Worm (Caenorhabditis elegans) whole organism, late embryonic: ENCODE results near the gene srx-120.

Experiments used
- F13H6.1 ChIP-seq: sonication (generic microtip); optimal IDR thresholded peaks from 2 replicates; lab custom pipeline; 2016; ENCODE audit warnings: missing genetic modification characterization, missing compliant biosample characterization
- K02D7.2 ChIP-seq: sonication (generic microtip); optimal IDR thresholded peaks from 2 replicates; lab custom pipeline; 2017; ENCODE audit warnings: mild to moderate bottlenecking, missing genetic modification characterization, missing compliant biosample characterization
- K09A11.1 ChIP-seq: sonication (generic microtip); optimal IDR thresholded peaks from 2 replicates; lab custom pipeline; 2017; ENCODE audit warnings: antibody characterized with exemption, mild to moderate bottlenecking, missing genetic modification characterization, missing compliant biosample characterization; ENCODE audit not compliant: insufficient read depth
- ceh-48 ChIP-seq: sonication (generic microtip); optimal IDR thresholded peaks from 2 replicates; lab custom pipeline; 2016; ENCODE audit warnings: missing genetic modification characterization, inconsistent platforms, missing compliant biosample characterization
- ceh-9 ChIP-seq: sonication (generic microtip); optimal IDR thresholded peaks from 2 replicates; lab custom pipeline; 2016; ENCODE audit warnings: mild to moderate bottlenecking, missing genetic modification characterization, inconsistent platforms, missing compliant biosample characterization
- ets-4 ChIP-seq: sonication (generic microtip); optimal IDR thresholded peaks from 2 replicates; lab custom pipeline; 2016; ENCODE audit warnings: missing genetic modification characterization, missing compliant biosample characterization
- fkh-10 ChIP-seq: fragments of 150-350 bp; optimal IDR thresholded peaks from 2 replicates; lab custom pipeline; 2014; ENCODE audit warnings: missing biosample characterization, missing genetic modification reagents, missing genetic modification characterization
- fkh-6 ChIP-seq: sonication (generic microtip); optimal IDR thresholded peaks from 2 replicates; lab custom pipeline; 2016; ENCODE audit warnings: missing genetic modification characterization, missing compliant biosample characterization
- lim-6 ChIP-seq: sonication (generic microtip); optimal IDR thresholded peaks from 2 replicates; lab custom pipeline; 2016; ENCODE audit warnings: missing genetic modification characterization, missing compliant biosample characterization
- madf-2 ChIP-seq: sonication (generic microtip); optimal IDR thresholded peaks from 2 replicates; lab custom pipeline; 2017; ENCODE audit warnings: missing genetic modification characterization, missing compliant biosample characterization
- npax-4 ChIP-seq: sonication (generic microtip); optimal IDR thresholded peaks from 2 replicates; lab custom pipeline; 2016; ENCODE audit warnings: missing genetic modification characterization, missing compliant biosample characterization
- pha-4 ChIP-seq: fragments of 150-350 bp; optimal IDR thresholded peaks from 2 replicates; lab custom pipeline; 2018; ENCODE audit warnings: missing biosample characterization, missing genetic modification reagents, missing genetic modification characterization
- ref-2 ChIP-seq: sonication (generic microtip); optimal IDR thresholded peaks from 2 replicates; lab custom pipeline; 2016; ENCODE audit warnings: missing genetic modification characterization, missing compliant biosample characterization
- unc-86 ChIP-seq: sonication (generic microtip); optimal IDR thresholded peaks from 2 replicates; lab custom pipeline; 2016; ENCODE audit warnings: missing genetic modification characterization, missing compliant biosample characterization

- no peak for TF ChIP-seq ref-2
- TF ChIP-seq fkh-6 (tag; lab: Kevin White, UChicago), result no peak
- TF ChIP-seq ceh-9, result no peak
- TF ChIP-seq ets-4, result no peak
- no peak for TF ChIP-seq F13H6.1 (tag; lab: Kevin White, UChicago)
- no peak for TF ChIP-seq pha-4 (tag; lab: Kevin White, UChicago)
- TF ChIP-seq npax-4 (tag; lab: Kevin White, UChicago), result no peak
- TF ChIP-seq madf-2 (tag; lab: Kevin White, UChicago), result no peak
- TF ChIP-seq fkh-10, result no peak
- no peak for TF ChIP-seq K09A11.1
- no peak for TF ChIP-seq unc-86
- TF ChIP-seq K02D7.2, result no peak
- TF ChIP-seq ceh-48 (tag; lab: Kevin White, UChicago), result no peak
- no peak for TF ChIP-seq lim-6 (tag; lab: Kevin White, UChicago)
These were observed 12.2 kb upstream of the srx-120 start, which contains the start of gene srh-70 for ce11 chrII:12518809-12519344.
